Fruit fly (Drosophila melanogaster): ENCODE results near the gene CG13455.
A peak's percentile ranks its signal among the peaks of the same experiment; 100 is the strongest.

Gene CG13455

dm6 chr3L:15510787-15511186 is 14.4 kb downstream of the CG13455 start, which contains the start of gene MsrA (continued):
- TF ChIP-seq fd59A (GFP tag; optimal IDR thresholded peaks at IDR 0.05) (no peak), CG8119 (GFP tag; IDR thresholded peaks at IDR 0.05) (0 out of 3 replicates have a peak, but pooled peaks have one; percentile 16), CG6163 (GFP tag; IDR thresholded peaks at IDR 0.05) (no peak), CG8632 (GFP tag; optimal IDR thresholded peaks at IDR 0.05) (no peak), CG6792 (GFP tag; optimal IDR thresholded peaks at IDR 0.05) (no peak)

DNA sequence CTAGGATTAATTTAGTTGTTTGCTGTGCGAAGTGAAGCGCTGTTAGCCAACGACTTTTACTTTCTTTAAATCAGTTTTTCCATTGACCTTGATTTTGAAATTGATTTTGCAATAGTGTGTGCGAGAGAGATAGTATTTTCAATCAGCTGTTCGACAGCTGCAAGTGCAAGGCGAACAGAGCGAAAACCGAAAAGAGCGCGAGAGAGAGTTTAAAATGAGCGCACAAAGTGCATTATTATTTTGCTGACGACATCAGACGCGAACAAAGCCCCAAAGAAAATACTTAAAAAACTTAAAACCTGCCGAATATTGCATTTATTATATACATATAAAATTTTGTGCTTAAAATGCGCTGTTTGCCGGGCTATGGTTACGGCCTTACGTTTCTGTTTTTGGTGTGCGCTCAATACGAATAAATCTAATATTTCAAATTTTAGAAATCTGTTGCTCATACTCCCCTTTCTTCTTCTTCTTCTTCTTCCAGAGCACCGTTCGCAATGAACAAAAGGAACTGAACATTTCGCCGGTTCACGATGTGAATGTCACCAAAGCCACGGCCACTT is 15.4 kb downstream of the CG13455 start:
- TF ChIP-seq esn (GFP tag; optimal IDR thresholded peaks at IDR 0.05) (peak; percentile 7), Sox14 (GFP tag; optimal IDR thresholded peaks at IDR 0.05) (peak; percentile 55), vri (GFP tag; optimal IDR thresholded peaks at IDR 0.05) (peak; percentile 24), CG3032 (tag; optimal IDR thresholded peaks at IDR 0.05) (peak; percentile 17), Hr39 (GFP tag; optimal IDR thresholded peaks at IDR 0.05) (no peak), CG16779 (tag; optimal IDR thresholded peaks at IDR 0.05) (peak; percentile 13), Blimp-1 (GFP tag; optimal IDR thresholded peaks at IDR 0.05) (peak; percentile 78), CG6792 (GFP tag; optimal IDR thresholded peaks at IDR 0.05) (no peak), Met (GFP tag; optimal IDR thresholded peaks at IDR 0.05) (peak; percentile 11), CG6854 (GFP tag; optimal IDR thresholded peaks at IDR 0.05) (no peak), ss (GFP tag; optimal IDR thresholded peaks at IDR 0.05) (peak; percentile 39 to 44), Eip78C (GFP tag) (peak; percentile 76), Sox102F (GFP tag; optimal IDR thresholded peaks at IDR 0.05) (peak; percentile 37), Eip93F (GFP tag; optimal IDR thresholded peaks at IDR 0.05) (peak; percentile 33)

DNA sequence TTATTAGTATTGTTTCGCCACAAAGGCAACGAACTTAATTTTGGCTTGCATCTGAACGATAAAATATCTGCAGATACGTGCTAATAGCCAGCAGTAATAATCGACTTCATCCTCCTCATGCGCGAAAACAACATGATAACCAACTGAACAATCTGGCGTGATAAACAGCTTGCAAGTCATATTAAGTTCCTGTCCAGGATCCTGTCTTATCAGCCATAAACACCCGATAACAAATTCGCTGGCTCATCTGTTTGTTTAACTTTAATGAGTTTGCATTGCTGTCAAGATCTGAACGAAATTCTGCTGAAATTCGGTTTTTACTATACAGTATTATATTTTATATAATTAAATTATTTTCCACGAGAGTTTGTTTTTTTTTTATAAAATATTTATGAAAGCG is 16.9 kb downstream of the CG13455 start:
- no peak for TF ChIP-seq CG10669 (GFP tag; optimal IDR thresholded peaks at IDR 0.05)

DNA sequence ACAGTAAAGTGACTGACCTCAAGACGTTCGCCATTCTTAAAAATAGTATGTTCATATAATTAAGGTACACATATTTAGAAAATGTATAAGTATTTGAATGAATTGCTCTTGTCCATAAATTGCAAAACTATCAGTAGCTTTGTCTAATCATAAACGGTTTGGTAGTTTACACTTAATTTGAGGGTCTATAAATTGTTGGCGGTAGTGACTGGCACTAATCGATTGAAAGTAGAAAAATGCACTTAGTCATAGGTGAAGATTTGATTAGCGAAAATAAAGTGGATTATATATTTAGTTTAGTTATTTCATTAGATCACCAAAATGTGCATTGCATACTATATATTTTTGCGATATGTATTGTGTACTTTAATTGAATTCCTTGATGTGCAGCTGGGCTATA is 17.4 kb downstream of the CG13455 start:
- TF ChIP-seq Hr4 (GFP tag; optimal IDR thresholded peaks at IDR 0.05) (no peak), CG6808 (GFP tag; optimal IDR thresholded peaks at IDR 0.05) (no peak), svp (GFP tag) (no peak), CG3919 (GFP tag; optimal IDR thresholded peaks at IDR 0.05) (no peak), CG4318 (GFP tag; optimal IDR thresholded peaks at IDR 0.05) (no peak)

dm6 chr3L:15514405-15514804 is 18.0 kb downstream of the CG13455 start:
- TF ChIP-seq fkh (GFP tag; optimal IDR thresholded peaks at IDR 0.05) (peak; percentile 57), Eip78C (GFP tag) (peak; percentile 65), Lpt (GFP tag; optimal IDR thresholded peaks at IDR 0.05) (peak; percentile 38), CG15336 (GFP tag; IDR thresholded peaks at IDR 0.05) (peak; percentile 48; the same call in 1 of the 2 replicates), CG6854 (GFP tag; optimal IDR thresholded peaks at IDR 0.05) (peak; percentile 44), salr (GFP tag; optimal IDR thresholded peaks at IDR 0.05) (no peak), CG6808 (GFP tag; optimal IDR thresholded peaks at IDR 0.05) (no peak), CG8119 (GFP tag; IDR thresholded peaks at IDR 0.05) (peak; percentile 29; the same call in 1 of the 3 replicates), CG10669 (GFP tag; optimal IDR thresholded peaks at IDR 0.05) (no peak), acj6 (GFP tag; optimal IDR thresholded peaks at IDR 0.05) (no peak), Met (GFP tag; optimal IDR thresholded peaks at IDR 0.05) (no peak), CG3032 (tag; optimal IDR thresholded peaks at IDR 0.05) (no peak), CG31627 (GFP tag; optimal IDR thresholded peaks at IDR 0.05) (no peak), topi (GFP tag; optimal IDR thresholded peaks at IDR 0.05) (no peak), vri (GFP tag; optimal IDR thresholded peaks at IDR 0.05) (peak; percentile 66), CG8319 (GFP tag; optimal IDR thresholded peaks at IDR 0.05) (no peak), fd59A (GFP tag; optimal IDR thresholded peaks at IDR 0.05) (no peak), ss (GFP tag; optimal IDR thresholded peaks at IDR 0.05) (no peak), CG10631 (GFP tag; optimal IDR thresholded peaks at IDR 0.05) (no peak), cyc (GFP tag; optimal IDR thresholded peaks at IDR 0.05) (no peak), lz (GFP tag; optimal IDR thresholded peaks at IDR 0.05) (no peak), CG6276 (GFP tag; optimal IDR thresholded peaks at IDR 0.05) (no peak), Sox14 (GFP tag; optimal IDR thresholded peaks at IDR 0.05) (peak; percentile 49), OdsH (GFP tag; optimal IDR thresholded peaks at IDR 0.05) (no peak)

Measured in whole organism, prepupa.